Worm (Caenorhabditis elegans) whole organism, late embryonic: ENCODE results near the gene capg-2.

ENCODE experiments used
- Y22D7AL.16 ChIP-seq: sonication (generic microtip); optimal IDR thresholded peaks from 2 replicates; lab custom pipeline; 2016; ENCODE audit warnings: missing genetic modification characterization, missing compliant biosample characterization
- ahr-1 ChIP-seq: sonication (generic microtip); optimal IDR thresholded peaks from 2 replicates; lab custom pipeline; 2016; ENCODE audit warnings: missing genetic modification characterization, missing compliant biosample characterization
- ama-1 ChIP-seq: fragments of 150-350 bp; optimal IDR thresholded peaks from 2 replicates; lab custom pipeline; 2014
- ceh-14 ChIP-seq: sonication (generic microtip); optimal IDR thresholded peaks from 2 replicates; lab custom pipeline; 2016; ENCODE audit warnings: missing genotype, missing genetic modification characterization, missing compliant biosample characterization
- ceh-2 ChIP-seq: sonication (generic microtip); optimal IDR thresholded peaks from 2 replicates; lab custom pipeline; 2016; ENCODE audit warnings: missing genotype, missing genetic modification characterization, missing compliant biosample characterization
- ceh-24 ChIP-seq: sonication (generic microtip); optimal IDR thresholded peaks from 2 replicates; lab custom pipeline; 2016; ENCODE audit warnings: mild to moderate bottlenecking, missing genetic modification characterization, missing compliant biosample characterization
- ceh-30 ChIP-seq: fragments of 150-350 bp; optimal IDR thresholded peaks from 2 replicates; lab custom pipeline; 2014; ENCODE audit warnings: missing biosample characterization, missing genetic modification characterization
- ceh-45 ChIP-seq: fragments of 200-800 bp; sonication (Bioruptor generic); IDR thresholded peaks from 2 replicates; pipeline ENCODE4 v1.3.6; 2022; ENCODE audit warnings: missing genetic modification reagents, missing genetic modification characterization, missing compliant biosample characterization
- ceh-6 ChIP-seq: fragments of 200-800 bp; sonication (Bioruptor generic); optimal IDR thresholded peaks from 2 replicates; lab custom pipeline; 2018; ENCODE audit warnings: mild to moderate bottlenecking, missing genetic modification characterization, missing compliant biosample characterization
- ceh-9 ChIP-seq: sonication (generic microtip); optimal IDR thresholded peaks from 2 replicates; lab custom pipeline; 2016; ENCODE audit warnings: mild to moderate bottlenecking, missing genetic modification characterization, inconsistent platforms, missing compliant biosample characterization
- dmd-4 ChIP-seq: sonication (generic microtip); optimal IDR thresholded peaks from 2 replicates; lab custom pipeline; 2016; ENCODE audit warnings: borderline replicate concordance, missing genetic modification characterization, missing compliant biosample characterization
- eyg-1 ChIP-seq: sonication (generic microtip); optimal IDR thresholded peaks from 2 replicates; lab custom pipeline; 2016; ENCODE audit warnings: missing genotype, missing genetic modification characterization, missing compliant biosample characterization
- fax-1 ChIP-seq: sonication (generic microtip); optimal IDR thresholded peaks from 2 replicates; lab custom pipeline; 2016; ENCODE audit warnings: missing genotype, missing genetic modification characterization, missing compliant biosample characterization
- fkh-6 ChIP-seq: sonication (generic microtip); optimal IDR thresholded peaks from 2 replicates; lab custom pipeline; 2016; ENCODE audit warnings: missing genetic modification characterization, missing compliant biosample characterization
- hlh-6 ChIP-seq: sonication (generic microtip); optimal IDR thresholded peaks from 2 replicates; lab custom pipeline; 2016; ENCODE audit warnings: missing genotype, missing genetic modification characterization, missing compliant biosample characterization
- hlh-8 ChIP-seq: sonication (generic microtip); optimal IDR thresholded peaks from 2 replicates; lab custom pipeline; 2016; ENCODE audit warnings: missing genotype, missing genetic modification characterization, missing compliant biosample characterization
- lim-6 ChIP-seq: sonication (generic microtip); optimal IDR thresholded peaks from 2 replicates; lab custom pipeline; 2016; ENCODE audit warnings: missing genetic modification characterization, missing compliant biosample characterization
- mec-3 ChIP-seq: sonication (generic microtip); optimal IDR thresholded peaks from 2 replicates; lab custom pipeline; 2016; ENCODE audit warnings: borderline replicate concordance, missing genetic modification characterization, missing compliant biosample characterization
- nfya-1 ChIP-seq: sonication (generic microtip); optimal IDR thresholded peaks from 2 replicates; lab custom pipeline; 2017; ENCODE audit warnings: missing genetic modification characterization, mild to moderate bottlenecking, missing compliant biosample characterization, antibody characterized with exemption, moderate library complexity
- nhr-11 ChIP-seq: fragments of 150-350 bp; optimal IDR thresholded peaks from 2 replicates; lab custom pipeline; 2014; ENCODE audit warnings: missing biosample characterization, missing genetic modification characterization
- nhr-232 ChIP-seq: sonication (generic microtip); optimal IDR thresholded peaks from 2 replicates; lab custom pipeline; 2016; ENCODE audit warnings: missing genetic modification characterization, missing compliant biosample characterization
- npax-4 ChIP-seq: sonication (generic microtip); optimal IDR thresholded peaks from 2 replicates; lab custom pipeline; 2016; ENCODE audit warnings: missing genetic modification characterization, missing compliant biosample characterization
- odd-2 ChIP-seq: sonication (generic microtip); optimal IDR thresholded peaks from 2 replicates; lab custom pipeline; 2017; ENCODE audit warnings: antibody characterized with exemption, mild to moderate bottlenecking, missing genetic modification characterization, missing compliant biosample characterization
- pat-9 ChIP-seq: fragments of 200-800 bp; sonication (Bioruptor generic); optimal IDR thresholded peaks from 2 replicates; lab custom pipeline; 2018; ENCODE audit warnings: mild to moderate bottlenecking, missing genetic modification characterization, moderate library complexity, missing compliant biosample characterization
- pha-4 ChIP-seq: fragments of 150-350 bp; optimal IDR thresholded peaks from 2 replicates; lab custom pipeline; 2018; ENCODE audit warnings: missing biosample characterization, missing genetic modification reagents, missing genetic modification characterization
- pqm-1 ChIP-seq: sonication (generic microtip); optimal IDR thresholded peaks from 2 replicates; lab custom pipeline; 2016; ENCODE audit warnings: missing genetic modification characterization, missing compliant biosample characterization
- ref-2 ChIP-seq: sonication (generic microtip); optimal IDR thresholded peaks from 2 replicates; lab custom pipeline; 2016; ENCODE audit warnings: missing genetic modification characterization, missing compliant biosample characterization
- rnt-1 ChIP-seq: sonication (generic microtip); optimal IDR thresholded peaks from 2 replicates; lab custom pipeline; 2016; ENCODE audit warnings: missing genetic modification characterization, missing compliant biosample characterization
- sox-4 ChIP-seq: sonication (generic microtip); optimal IDR thresholded peaks from 2 replicates; lab custom pipeline; 2017; ENCODE audit warnings: mild to moderate bottlenecking, missing genetic modification characterization, inconsistent platforms, missing compliant biosample characterization
- syd-9 ChIP-seq: sonication (generic microtip); optimal IDR thresholded peaks from 2 replicates; lab custom pipeline; 2016; ENCODE audit warnings: mild to moderate bottlenecking, missing genetic modification characterization, moderate library complexity, missing compliant biosample characterization
- tbx-2 ChIP-seq: sonication (generic microtip); optimal IDR thresholded peaks from 2 replicates; lab custom pipeline; 2016; ENCODE audit warnings: missing genetic modification characterization, missing compliant biosample characterization
- tbx-7 ChIP-seq: sonication (generic microtip); optimal IDR thresholded peaks from 2 replicates; lab custom pipeline; 2016; ENCODE audit warnings: missing genotype, missing genetic modification characterization, missing compliant biosample characterization
- ttx-3 ChIP-seq: sonication (generic microtip); optimal IDR thresholded peaks from 2 replicates; lab custom pipeline; 2016; ENCODE audit warnings: missing genetic modification reagents, missing genetic modification characterization, missing compliant biosample characterization
- unc-3 ChIP-seq, 2 experiments: fragments of 200-800 bp in 1 of 2; sonication (Bioruptor generic) in 1 of 2; sonication (generic microtip) in 1 of 2; conservative IDR thresholded peaks in 1 of 2; optimal IDR thresholded peaks in 1 of 2; 2 replicates each; pipeline versions ENCODE4 v1.3.6 to Lab custom; 2016 to 2022; ENCODE audit warnings: missing compliant biosample characterization in 2 of 2, missing genetic modification characterization in 2 of 2, missing genetic modification reagents in 1 of 2
- unc-86 ChIP-seq: sonication (generic microtip); optimal IDR thresholded peaks from 2 replicates; lab custom pipeline; 2016; ENCODE audit warnings: missing genetic modification characterization, missing compliant biosample characterization

Gene capg-2

DNA sequence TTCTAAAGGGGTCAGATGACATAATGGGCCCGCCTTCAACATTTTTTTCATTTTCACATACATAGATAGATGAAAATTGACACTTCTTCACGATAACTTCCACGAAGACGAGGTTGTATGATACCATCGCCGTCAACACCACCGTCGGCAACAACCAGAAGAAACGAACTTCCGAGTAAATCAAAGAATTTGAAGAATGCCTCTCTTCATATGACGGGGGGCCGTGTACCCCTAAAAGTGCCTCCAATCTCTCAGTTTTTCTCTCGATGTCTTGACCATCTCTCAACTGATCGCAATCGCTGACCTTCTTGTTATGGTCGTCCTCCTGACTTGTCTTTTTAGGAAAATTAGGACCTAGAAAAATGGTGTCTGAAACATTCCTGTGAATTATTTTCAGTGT, 23.8 kb downstream of the capg-2 start:
- no peak for TF ChIP-seq odd-2 (tag; lab: Kevin White, UChicago)
- TF ChIP-seq unc-3 (GFP tag; conservative IDR thresholded peaks at IDR 0.05; lab: Robert Waterston, UW) = no peak
- no peak for TF ChIP-seq unc-3 (tag; optimal IDR thresholded peaks at IDR 0.05; lab: Kevin White, UChicago)
- no peak for TF ChIP-seq syd-9 (tag; lab: Kevin White, UChicago)
- no peak for TF ChIP-seq eyg-1 (tag; lab: Kevin White, UChicago)
- TF ChIP-seq nhr-11 (tag; lab: Kevin White, UChicago) = no peak
- no peak for TF ChIP-seq ceh-2 (tag; lab: Kevin White, UChicago)
- no peak for TF ChIP-seq ceh-6
- TF ChIP-seq pat-9 (tag; lab: Kevin White, UChicago) = no peak

- TF ChIP-seq tbx-7 = no peak
- TF ChIP-seq npax-4 (tag; lab: Kevin White, UChicago) = no peak
- TF ChIP-seq pqm-1 (tag; lab: Kevin White, UChicago) = no peak
- no peak for TF ChIP-seq ceh-30 (tag; lab: Kevin White, UChicago)
- no peak for TF ChIP-seq ceh-14 (tag; lab: Kevin White, UChicago)
- no peak for TF ChIP-seq sox-4 (tag; lab: Kevin White, UChicago)
- TF ChIP-seq fax-1 (tag; lab: Kevin White, UChicago) = no peak
- TF ChIP-seq pha-4 (tag; lab: Kevin White, UChicago) = no peak
Observed at ce11 chrV:12296122-12296521, 24.4 kb downstream of the capg-2 start.

- no peak for TF ChIP-seq Y22D7AL.16
- TF ChIP-seq rnt-1 = peak; percentile 14
Observed at ce11 chrV:12296794-12297193, 25.1 kb downstream of the capg-2 start.

ce11 chrV:12298184-12298583, 26.5 kb downstream of the capg-2 start:
- no peak for TF ChIP-seq nfya-1 (tag; lab: Kevin White, UChicago)
- TF ChIP-seq nhr-232 (tag; lab: Kevin White, UChicago) = no peak
- TF ChIP-seq hlh-8 (tag; lab: Kevin White, UChicago) = no peak
- no peak for TF ChIP-seq tbx-2 (tag; lab: Kevin White, UChicago)
- TF ChIP-seq unc-86 (tag; lab: Kevin White, UChicago) = no peak
- no peak for TF ChIP-seq ceh-24 (tag; lab: Kevin White, UChicago)
- no peak for TF ChIP-seq ttx-3 (tag; lab: Kevin White, UChicago)
- no peak for TF ChIP-seq fkh-6 (tag; lab: Kevin White, UChicago)
- no peak for TF ChIP-seq ahr-1
- TF ChIP-seq, all 69 proteins: peak for 0

- no peak for TF ChIP-seq sox-4 (tag; lab: Kevin White, UChicago)
- TF ChIP-seq ama-1 (lab: Kevin White, UChicago) = no peak
- no peak for TF ChIP-seq mec-3 (tag; lab: Kevin White, UChicago)
- TF ChIP-seq lim-6 (tag; lab: Kevin White, UChicago) = no peak
- no peak for TF ChIP-seq ref-2 (tag; lab: Kevin White, UChicago)
- no peak for TF ChIP-seq dmd-4
- no peak for TF ChIP-seq ceh-45 (GFP tag; lab: Robert Waterston, UW)
- no peak for TF ChIP-seq ceh-2 (tag; lab: Kevin White, UChicago)
- TF ChIP-seq hlh-6 (tag; lab: Kevin White, UChicago) = no peak
- no peak for TF ChIP-seq ceh-9
Observed at ce11 chrV:12299244-12299766, 27.6 kb downstream of the capg-2 start.
